Fruit fly (Drosophila melanogaster) whole organism, embryonic: ENCODE measurements around the gene PAPLA1.

Experiments
- Abd-B ChIP-seq: fragments of 200-800 bp; sonication (Bioruptor generic); optimal IDR thresholded peaks from 2 replicates; lab custom pipeline; 2018; ENCODE audit warnings: missing biosample characterization, mild to moderate bottlenecking, missing genetic modification characterization, moderate library complexity
- BEAF-32 ChIP-seq: fragments of 200-800 bp; sonication (Bioruptor generic); optimal IDR thresholded peaks from 3 replicates; lab custom pipeline; 2017; ENCODE audit warnings: missing biosample characterization, missing genetic modification characterization, mild to moderate bottlenecking, moderate library complexity, missing genetic modification reagents
- BtbVII ChIP-seq: fragments of 200-800 bp; sonication (Bioruptor generic); optimal IDR thresholded peaks from 3 replicates; lab custom pipeline; 2017; ENCODE audit warnings: missing biosample characterization, mild to moderate bottlenecking, missing genetic modification characterization
- CG11456 ChIP-seq: fragments of 200-800 bp; sonication (Bioruptor generic); IDR thresholded peaks from 3 replicates; pipeline ENCODE4 v1.3.6; 2022; ENCODE audit warnings: missing biosample characterization, missing genetic modification characterization
- CG12744 ChIP-seq: fragments of 200-800 bp; sonication (Bioruptor generic); optimal IDR thresholded peaks from 2 replicates; lab custom pipeline; 2016; ENCODE audit warnings: missing biosample characterization, missing genetic modification characterization
- CG14667 ChIP-seq: fragments of 200-800 bp; sonication (Bioruptor generic); IDR thresholded peaks from 2 replicates; pipeline ENCODE4 v1.3.6; 2022; ENCODE audit warnings: missing biosample characterization, missing genetic modification characterization
- CG15601 ChIP-seq: fragments of 200-800 bp; sonication (Bioruptor generic); optimal IDR thresholded peaks from 3 replicates; lab custom pipeline; 2019; ENCODE audit warnings: missing biosample characterization, mild to moderate bottlenecking, missing genetic modification characterization, moderate library complexity
- CG2129 ChIP-seq: fragments of 200-800 bp; sonication (Bioruptor generic); IDR thresholded peaks from 2 replicates; pipeline ENCODE4 v1.3.6; 2022; ENCODE audit warnings: missing biosample characterization, missing genetic modification characterization; ENCODE audit not compliant: partially characterized antibody
- CG31388 ChIP-seq: fragments of 200-800 bp; sonication (Bioruptor generic); optimal IDR thresholded peaks from 2 replicates; lab custom pipeline; 2016; ENCODE audit warnings: missing biosample characterization, missing genetic modification characterization
- CG32767 ChIP-seq: fragments of 200-800 bp; sonication (Bioruptor generic); IDR thresholded peaks from 2 replicates; pipeline ENCODE4 v1.3.6; 2022; ENCODE audit warnings: missing biosample characterization, missing genetic modification characterization
- CG34224 ChIP-seq: fragments of 200-800 bp; sonication (Bioruptor generic); IDR thresholded peaks from 3 replicates; pipeline ENCODE4 v1.3.6; 2022; ENCODE audit warnings: missing biosample characterization, missing genetic modification characterization; ENCODE audit not compliant: partially characterized antibody
- CG3995 ChIP-seq: fragments of 200-800 bp; sonication (Bioruptor generic); optimal IDR thresholded peaks from 3 replicates; lab custom pipeline; 2016; ENCODE audit warnings: missing biosample characterization, missing genetic modification characterization
- CG4328 ChIP-seq: fragments of 200-800 bp; sonication (Bioruptor generic); optimal IDR thresholded peaks from 3 replicates; lab custom pipeline; 2017; ENCODE audit warnings: missing biosample characterization, missing genetic modification reagents, missing genetic modification characterization
- CG4617 ChIP-seq: fragments of 200-800 bp; sonication (Bioruptor generic); optimal IDR thresholded peaks from 3 replicates; lab custom pipeline; 2016; ENCODE audit warnings: missing biosample characterization, missing genetic modification characterization, borderline replicate concordance
- CG6254 ChIP-seq: fragments of 200-800 bp; sonication (Bioruptor generic); optimal IDR thresholded peaks from 3 replicates; lab custom pipeline; 2017; ENCODE audit warnings: mild to moderate bottlenecking, missing biosample characterization, missing genetic modification reagents, missing genetic modification characterization
- CG7745 ChIP-seq: fragments of 200-800 bp; sonication (Bioruptor generic); optimal IDR thresholded peaks from 2 replicates; lab custom pipeline; 2018; ENCODE audit warnings: missing biosample characterization, mild to moderate bottlenecking, missing genetic modification characterization, moderate library complexity
- CG7839 ChIP-seq: fragments of 200-800 bp; sonication (Bioruptor generic); optimal IDR thresholded peaks from 3 replicates; lab custom pipeline; 2018; ENCODE audit warnings: missing biosample characterization, mild to moderate bottlenecking, missing genetic modification characterization, moderate library complexity
- CG8388 ChIP-seq: fragments of 200-800 bp; sonication (Bioruptor generic); optimal IDR thresholded peaks from 2 replicates; lab custom pipeline; 2019; ENCODE audit warnings: missing biosample characterization, mild to moderate bottlenecking, missing genetic modification characterization, moderate library complexity
- CHES-1-like ChIP-seq: fragments of 200-800 bp; sonication (Bioruptor generic); optimal IDR thresholded peaks from 2 replicates; lab custom pipeline; 2016; ENCODE audit warnings: missing biosample characterization, missing genetic modification characterization
- D19A ChIP-seq: fragments of 200-800 bp; optimal IDR thresholded peaks from 3 replicates; lab custom pipeline; 2019; ENCODE audit warnings: missing biosample characterization, mild to moderate bottlenecking, missing genetic modification characterization, moderate library complexity
- HHEX ChIP-seq: fragments of 200-800 bp; sonication (Bioruptor generic); optimal IDR thresholded peaks from 3 replicates; lab custom pipeline; 2017; ENCODE audit warnings: missing biosample characterization, mild to moderate bottlenecking, missing genetic modification characterization, missing genetic modification reagents
- Hand ChIP-seq: fragments of 200-800 bp; sonication (Bioruptor generic); optimal IDR thresholded peaks from 2 replicates; lab custom pipeline; 2017; ENCODE audit warnings: mild to moderate bottlenecking, missing biosample characterization, missing genetic modification reagents, missing genetic modification characterization
- Max ChIP-seq: fragments of 200-800 bp; sonication (Bioruptor generic); optimal IDR thresholded peaks from 2 replicates; lab custom pipeline; 2016; ENCODE audit warnings: missing biosample characterization, mild to moderate bottlenecking, missing genetic modification characterization
- Med ChIP-seq: fragments of 200-800 bp; sonication (Bioruptor generic); peaks from one replicate; lab custom pipeline; 2016; ENCODE audit warnings: missing biosample characterization, missing genetic modification characterization, mild to moderate bottlenecking, inconsistent platforms, moderate library complexity
- Meics ChIP-seq: fragments of 200-800 bp; sonication (Bioruptor generic); optimal IDR thresholded peaks from 2 replicates; lab custom pipeline; 2017; ENCODE audit warnings: missing biosample characterization, mild to moderate bottlenecking, missing genetic modification characterization
- Opbp ChIP-seq: fragments of 200-800 bp; sonication (Bioruptor generic); IDR thresholded peaks from 3 replicates; pipeline ENCODE4 v1.3.6; 2022; ENCODE audit warnings: missing biosample characterization, missing genetic modification characterization; ENCODE audit not compliant: partially characterized antibody
- Rfx ChIP-seq: fragments of 200-800 bp; sonication (Bioruptor generic); IDR thresholded peaks from 2 replicates; pipeline ENCODE4 v1.3.6; 2022; ENCODE audit warnings: missing biosample characterization, missing genetic modification characterization
- Trl ChIP-seq, 3 experiments: fragments of >200 bp in 2 of 3; fragments of 200-800 bp in 1 of 3; sonication (Bioruptor generic) in 1 of 3; optimal IDR thresholded peaks; 2 replicates in 1 of 3; 3 replicates in 2 of 3; lab custom pipeline; 2016 to 2017; ENCODE audit warnings: missing biosample characterization in 1 of 3, missing genetic modification characterization in 1 of 3
- Xbp1 ChIP-seq: fragments of 200-800 bp; sonication (Bioruptor generic); optimal IDR thresholded peaks from 3 replicates; lab custom pipeline; 2016; ENCODE audit warnings: missing biosample characterization, mild to moderate bottlenecking, missing genetic modification characterization
- ab ChIP-seq: fragments of 200-800 bp; sonication (Bioruptor generic); optimal IDR thresholded peaks from 2 replicates; lab custom pipeline; 2016; ENCODE audit warnings: missing biosample characterization, missing genetic modification characterization
- abd-A ChIP-seq: fragments of 200-800 bp; sonication (Bioruptor generic); optimal IDR thresholded peaks from 3 replicates; lab custom pipeline; 2019; ENCODE audit warnings: missing biosample characterization, mild to moderate bottlenecking, missing genetic modification characterization, moderate library complexity
- aop ChIP-seq: fragments of 200-800 bp; sonication (Bioruptor generic); IDR thresholded peaks from 2 replicates; pipeline ENCODE4 v1.3.6; 2022; ENCODE audit warnings: missing biosample characterization, missing genetic modification characterization
- cg ChIP-seq: fragments of 200-800 bp; sonication (Bioruptor generic); optimal IDR thresholded peaks from 3 replicates; lab custom pipeline; 2019; ENCODE audit warnings: missing biosample characterization, mild to moderate bottlenecking, missing genetic modification characterization, moderate library complexity
- danr ChIP-seq: fragments of 200-800 bp; sonication (Bioruptor generic); IDR thresholded peaks from 2 replicates; pipeline ENCODE4 v1.3.6; 2022; ENCODE audit warnings: missing biosample characterization, missing genetic modification characterization
- gcm2 ChIP-seq: fragments of 200-800 bp; sonication (Bioruptor generic); optimal IDR thresholded peaks from 2 replicates; lab custom pipeline; 2016; ENCODE audit warnings: missing biosample characterization, missing genetic modification characterization
- gt ChIP-seq: fragments of 200-800 bp; sonication (Bioruptor generic); IDR thresholded peaks from 2 replicates; pipeline ENCODE4 v1.3.6; 2022; ENCODE audit warnings: missing biosample characterization, missing genetic modification characterization
- ind ChIP-seq: fragments of 200-800 bp; sonication (Bioruptor generic); optimal IDR thresholded peaks from 3 replicates; lab custom pipeline; 2016; ENCODE audit warnings: missing biosample characterization, missing genetic modification characterization
- klu ChIP-seq: fragments of 200-800 bp; sonication (Bioruptor generic); IDR thresholded peaks from 2 replicates; pipeline ENCODE4 v1.3.6; 2022; ENCODE audit warnings: missing biosample characterization, missing genetic modification characterization
- lola ChIP-seq, 3 experiments: fragments of >200 bp in 2 of 3; fragments of 200-800 bp in 1 of 3; sonication (Bioruptor generic) in 1 of 3; optimal IDR thresholded peaks; 2 replicates each; lab custom pipeline; 2017 to 2019; ENCODE audit warnings: missing biosample characterization in 3 of 3, missing genetic modification characterization in 3 of 3, mild to moderate bottlenecking in 1 of 3, moderate library complexity in 1 of 3
- maf-S ChIP-seq: fragments of 200-800 bp; sonication (Bioruptor generic); optimal IDR thresholded peaks from 2 replicates; lab custom pipeline; 2016; ENCODE audit warnings: missing biosample characterization, missing genetic modification characterization
- mam ChIP-seq: fragments of 200-800 bp; sonication (Bioruptor generic); optimal IDR thresholded peaks from 3 replicates; lab custom pipeline; 2016; ENCODE audit warnings: missing biosample characterization, missing genetic modification characterization
- odd ChIP-seq: fragments of 200-800 bp; sonication (Bioruptor generic); optimal IDR thresholded peaks from 2 replicates; lab custom pipeline; 2017; ENCODE audit warnings: missing biosample characterization, mild to moderate bottlenecking, missing genetic modification characterization
- pan ChIP-seq, 4 experiments: fragments of >200 bp in 3 of 4; fragments of 200-800 bp in 1 of 4; sonication (Bioruptor generic) in 1 of 4; optimal IDR thresholded peaks in 3 of 4; IDR thresholded peaks in 1 of 4; 2 replicates each; pipeline versions ENCODE4 v1.3.6 to Lab custom; 2017 to 2022; ENCODE audit warnings: missing biosample characterization in 2 of 4, missing genetic modification characterization in 2 of 4, mixed read lengths in 1 of 4
- schlank ChIP-seq: fragments of 200-800 bp; sonication (Bioruptor generic); optimal IDR thresholded peaks from 2 replicates; lab custom pipeline; 2018; ENCODE audit warnings: missing biosample characterization, mild to moderate bottlenecking, missing genetic modification characterization
- sens-2 ChIP-seq: fragments of 200-800 bp; sonication (Bioruptor generic); IDR thresholded peaks from 2 replicates; pipeline ENCODE4 v1.3.6; 2022; ENCODE audit warnings: missing biosample characterization, missing genetic modification characterization
- tap ChIP-seq: fragments of 200-800 bp; optimal IDR thresholded peaks from 3 replicates; lab custom pipeline; 2019; ENCODE audit warnings: missing biosample characterization, mild to moderate bottlenecking, missing genetic modification characterization, moderate library complexity
- tgo ChIP-seq: fragments of 200-800 bp; sonication (Bioruptor generic); IDR thresholded peaks from 3 replicates; pipeline ENCODE4 v1.3.6; 2022; ENCODE audit warnings: missing biosample characterization, missing genetic modification characterization
- tx ChIP-seq: fragments of 200-800 bp; sonication (Bioruptor generic); optimal IDR thresholded peaks from 2 replicates; lab custom pipeline; 2016; ENCODE audit warnings: missing biosample characterization, missing genetic modification characterization
- vnd ChIP-seq: fragments of 200-800 bp; sonication (Bioruptor generic); IDR thresholded peaks from 3 replicates; pipeline ENCODE4 v1.3.6; 2022; ENCODE audit warnings: missing biosample characterization, missing genetic modification characterization; ENCODE audit not compliant: partially characterized antibody

PAPLA1 gene

dm6 chr2L:8097461-8097860 is 62.0 kb downstream of the PAPLA1 start (continued):
- TF ChIP-seq Hand (GFP tag; lab: Kevin White, UChicago) (no peak), odd (GFP tag; lab: Kevin White, UChicago) (peak; percentile 64), CG7839 (tag; lab: Kevin White, UChicago) (peak; percentile 42), ind (GFP tag; lab: Kevin White, UChicago) (no peak), aop (GFP tag; lab: Robert Waterston, UW) (no peak), CG15601 (peak; percentile 59), schlank (tag; lab: Kevin White, UChicago) (peak; percentile 44), danr (GFP tag; lab: Robert Waterston, UW) (no peak), gt (no peak), Abd-B (GFP tag; lab: Kevin White, UChicago) (no peak), HHEX (peak; percentile 79), CG4328 (GFP tag; lab: Kevin White, UChicago) (peak; percentile 71), Meics (GFP tag; lab: Kevin White, UChicago) (peak; percentile 69), CG14667 (no peak), CG12744 (GFP tag; lab: Kevin White, UChicago) (no peak), vnd (GFP tag; lab: Robert Waterston, UW) (no peak), Opbp (no peak), pan (optimal IDR thresholded peaks at IDR 0.05; lab: Kevin White, UChicago) (no peak), pan (GFP tag; optimal IDR thresholded peaks at IDR 0.05 in 1 of 2, IDR thresholded peaks at IDR 0.05 in 1 of 2) (no peak), CHES-1-like (no peak), ab (GFP tag; lab: Kevin White, UChicago) (no peak), CG4617 (no peak), CG7745 (tag; lab: Kevin White, UChicago) (no peak), lola (GFP tag; optimal IDR thresholded peaks at IDR 0.05; lab: Kevin White, UChicago) (peak in 1 of 3 experiments; percentile 20), BEAF-32 (GFP tag; lab: Kevin White, UChicago) (no peak), CG32767 (GFP tag; lab: Robert Waterston, UW) (no peak), abd-A (peak; percentile 76), Med (GFP tag; lab: Kevin White, UChicago) (peak; percentile 91), CG31388 (GFP tag; lab: Kevin White, UChicago) (no peak), CG8388 (peak; percentile 3), gcm2 (GFP tag; lab: Kevin White, UChicago) (no peak), CG6254 (GFP tag; lab: Kevin White, UChicago) (peak; percentile 7), sens-2 (GFP tag; lab: Robert Waterston, UW) (no peak), Max (GFP tag; lab: Kevin White, UChicago) (no peak), D19A (tag; lab: Kevin White, UChicago) (peak; percentile 39), cg (GFP tag; lab: Kevin White, UChicago) (peak; percentile 46), tgo (GFP tag; lab: Robert Waterston, UW) (no peak), CG3995 (GFP tag; lab: Kevin White, UChicago) (no peak), CG34224 (GFP tag; lab: Robert Waterston, UW) (no peak), tx (GFP tag; lab: Kevin White, UChicago) (no peak), CG11456 (GFP tag; lab: Robert Waterston, UW) (0 out of 3 replicates have a peak, but pooled peaks have one; percentile 48), tap (tag; lab: Kevin White, UChicago) (peak; percentile 16), mam (GFP tag; lab: Kevin White, UChicago) (no peak), BtbVII (GFP tag; lab: Kevin White, UChicago) (peak; percentile 82), Rfx (GFP tag; lab: Robert Waterston, UW) (peak; percentile 47; the same call in 1 of the 2 replicates), Xbp1 (GFP tag; lab: Kevin White, UChicago) (no peak), maf-S (no peak), CG2129 (no peak), klu (GFP tag; lab: Robert Waterston, UW) (no peak), Trl (optimal IDR thresholded peaks at IDR 0.05; lab: Kevin White, UChicago) (no peak), Trl (GFP tag; optimal IDR thresholded peaks at IDR 0.05; lab: Kevin White, UChicago) (no peak)
